Fruit fly (Drosophila melanogaster) S2 (cell line): Measurements from ENCODE around the gene CG4730.

Source experiments
- CG8478 ChIP-seq: fragments of >200 bp; optimal IDR thresholded peaks from 2 replicates; lab custom pipeline; 2018
- CTCF ChIP-seq, 2 experiments: fragments of >200 bp; optimal IDR thresholded peaks; 2 replicates each; lab custom pipeline; 2018

dm6 chr3R:25648258-25648606, 30.2 kb downstream of the CG4730 start:
- TF ChIP-seq CTCF (optimal IDR thresholded peaks at IDR 0.05; lab: Kevin White, UChicago) (no peak), CG8478 (lab: Kevin White, UChicago) (no peak)
